Worm (Caenorhabditis elegans) whole organism, late embryonic: ENCODE results near the gene Y6G8.14.
"Not testable (repeated sequence)": the region's sequence is repeated elsewhere in the genome, so short reads cannot be mapped to it uniquely, and the experiment has no call there.

Experiments
- F13H6.1 ChIP-seq: sonication (generic microtip); optimal IDR thresholded peaks from 2 replicates; lab custom pipeline; 2016; ENCODE audit warnings: missing genetic modification characterization, missing compliant biosample characterization
- T23F11.4 ChIP-seq: fragments of 200-800 bp; sonication (Bioruptor generic); optimal IDR thresholded peaks from 2 replicates; lab custom pipeline; 2018; ENCODE audit warnings: mild to moderate bottlenecking, missing genetic modification characterization, missing compliant biosample characterization
- Y22D7AL.16 ChIP-seq: sonication (generic microtip); optimal IDR thresholded peaks from 2 replicates; lab custom pipeline; 2016; ENCODE audit warnings: missing genetic modification characterization, missing compliant biosample characterization
- ahr-1 ChIP-seq: sonication (generic microtip); optimal IDR thresholded peaks from 2 replicates; lab custom pipeline; 2016; ENCODE audit warnings: missing genetic modification characterization, missing compliant biosample characterization
- ama-1 ChIP-seq: fragments of 150-350 bp; optimal IDR thresholded peaks from 2 replicates; lab custom pipeline; 2014
- ceh-14 ChIP-seq: sonication (generic microtip); optimal IDR thresholded peaks from 2 replicates; lab custom pipeline; 2016; ENCODE audit warnings: missing genotype, missing genetic modification characterization, missing compliant biosample characterization
- ceh-24 ChIP-seq: sonication (generic microtip); optimal IDR thresholded peaks from 2 replicates; lab custom pipeline; 2016; ENCODE audit warnings: mild to moderate bottlenecking, missing genetic modification characterization, missing compliant biosample characterization
- ceh-30 ChIP-seq: fragments of 150-350 bp; optimal IDR thresholded peaks from 2 replicates; lab custom pipeline; 2014; ENCODE audit warnings: missing biosample characterization, missing genetic modification characterization
- ceh-31 ChIP-seq: sonication (generic microtip); optimal IDR thresholded peaks from 2 replicates; lab custom pipeline; 2016; ENCODE audit warnings: missing genetic modification characterization, missing compliant biosample characterization
- ceh-48 ChIP-seq: sonication (generic microtip); optimal IDR thresholded peaks from 2 replicates; lab custom pipeline; 2016; ENCODE audit warnings: missing genetic modification characterization, inconsistent platforms, missing compliant biosample characterization
- ceh-6 ChIP-seq: fragments of 200-800 bp; sonication (Bioruptor generic); optimal IDR thresholded peaks from 2 replicates; lab custom pipeline; 2018; ENCODE audit warnings: mild to moderate bottlenecking, missing genetic modification characterization, missing compliant biosample characterization
- ceh-9 ChIP-seq: sonication (generic microtip); optimal IDR thresholded peaks from 2 replicates; lab custom pipeline; 2016; ENCODE audit warnings: mild to moderate bottlenecking, missing genetic modification characterization, inconsistent platforms, missing compliant biosample characterization
- dmd-4 ChIP-seq: sonication (generic microtip); optimal IDR thresholded peaks from 2 replicates; lab custom pipeline; 2016; ENCODE audit warnings: borderline replicate concordance, missing genetic modification characterization, missing compliant biosample characterization
- dve-1 ChIP-seq: sonication (generic microtip); optimal IDR thresholded peaks from 2 replicates; lab custom pipeline; 2017; ENCODE audit warnings: antibody characterized with exemption, mild to moderate bottlenecking, missing genetic modification characterization, missing compliant biosample characterization
- ets-4 ChIP-seq: sonication (generic microtip); optimal IDR thresholded peaks from 2 replicates; lab custom pipeline; 2016; ENCODE audit warnings: missing genetic modification characterization, missing compliant biosample characterization
- fkh-6 ChIP-seq: sonication (generic microtip); optimal IDR thresholded peaks from 2 replicates; lab custom pipeline; 2016; ENCODE audit warnings: missing genetic modification characterization, missing compliant biosample characterization
- gmeb-2 ChIP-seq: sonication (generic microtip); optimal IDR thresholded peaks from 2 replicates; lab custom pipeline; 2016; ENCODE audit warnings: missing genetic modification characterization, inconsistent platforms, missing compliant biosample characterization
- hlh-13 ChIP-seq: fragments of 200-800 bp; sonication (Bioruptor generic); optimal IDR thresholded peaks from 2 replicates; lab custom pipeline; 2018; ENCODE audit warnings: mild to moderate bottlenecking, missing genetic modification characterization, missing compliant biosample characterization
- hlh-8 ChIP-seq: sonication (generic microtip); optimal IDR thresholded peaks from 2 replicates; lab custom pipeline; 2016; ENCODE audit warnings: missing genotype, missing genetic modification characterization, missing compliant biosample characterization
- lim-6 ChIP-seq: sonication (generic microtip); optimal IDR thresholded peaks from 2 replicates; lab custom pipeline; 2016; ENCODE audit warnings: missing genetic modification characterization, missing compliant biosample characterization
- lin-11 ChIP-seq: fragments of 200-800 bp; sonication (Bioruptor generic); optimal IDR thresholded peaks from 2 replicates; lab custom pipeline; 2018; ENCODE audit warnings: mild to moderate bottlenecking, missing genetic modification characterization, missing compliant biosample characterization
- nfya-1 ChIP-seq: sonication (generic microtip); optimal IDR thresholded peaks from 2 replicates; lab custom pipeline; 2017; ENCODE audit warnings: missing genetic modification characterization, mild to moderate bottlenecking, missing compliant biosample characterization, antibody characterized with exemption, moderate library complexity
- nhr-232 ChIP-seq: sonication (generic microtip); optimal IDR thresholded peaks from 2 replicates; lab custom pipeline; 2016; ENCODE audit warnings: missing genetic modification characterization, missing compliant biosample characterization
- npax-4 ChIP-seq: sonication (generic microtip); optimal IDR thresholded peaks from 2 replicates; lab custom pipeline; 2016; ENCODE audit warnings: missing genetic modification characterization, missing compliant biosample characterization
- odd-2 ChIP-seq: sonication (generic microtip); optimal IDR thresholded peaks from 2 replicates; lab custom pipeline; 2017; ENCODE audit warnings: antibody characterized with exemption, mild to moderate bottlenecking, missing genetic modification characterization, missing compliant biosample characterization
- pat-9 ChIP-seq: fragments of 200-800 bp; sonication (Bioruptor generic); optimal IDR thresholded peaks from 2 replicates; lab custom pipeline; 2018; ENCODE audit warnings: mild to moderate bottlenecking, missing genetic modification characterization, moderate library complexity, missing compliant biosample characterization
- pha-2 ChIP-seq: sonication (generic microtip); optimal IDR thresholded peaks from 2 replicates; lab custom pipeline; 2017; ENCODE audit warnings: mild to moderate bottlenecking, missing genetic modification characterization, missing compliant biosample characterization
- pros-1 ChIP-seq: fragments of 150-350 bp; optimal IDR thresholded peaks from 2 replicates; lab custom pipeline; 2014; ENCODE audit warnings: missing biosample characterization, missing genetic modification reagents, missing genetic modification characterization
- ref-2 ChIP-seq: sonication (generic microtip); optimal IDR thresholded peaks from 2 replicates; lab custom pipeline; 2016; ENCODE audit warnings: missing genetic modification characterization, missing compliant biosample characterization
- syd-9 ChIP-seq: sonication (generic microtip); optimal IDR thresholded peaks from 2 replicates; lab custom pipeline; 2016; ENCODE audit warnings: mild to moderate bottlenecking, missing genetic modification characterization, moderate library complexity, missing compliant biosample characterization
- tbx-7 ChIP-seq: sonication (generic microtip); optimal IDR thresholded peaks from 2 replicates; lab custom pipeline; 2016; ENCODE audit warnings: missing genotype, missing genetic modification characterization, missing compliant biosample characterization
- unc-3 ChIP-seq, 2 experiments: fragments of 200-800 bp in 1 of 2; sonication (Bioruptor generic) in 1 of 2; sonication (generic microtip) in 1 of 2; conservative IDR thresholded peaks in 1 of 2; optimal IDR thresholded peaks in 1 of 2; 2 replicates each; pipeline versions ENCODE4 v1.3.6 to Lab custom; 2016 to 2022; ENCODE audit warnings: missing compliant biosample characterization in 2 of 2, missing genetic modification characterization in 2 of 2, missing genetic modification reagents in 1 of 2
- unc-55 ChIP-seq: sonication (generic microtip); optimal IDR thresholded peaks from 2 replicates; lab custom pipeline; 2017; ENCODE audit warnings: missing biosample characterization, missing genetic modification reagents, missing genetic modification characterization
- unc-86 ChIP-seq: sonication (generic microtip); optimal IDR thresholded peaks from 2 replicates; lab custom pipeline; 2016; ENCODE audit warnings: missing genetic modification characterization, missing compliant biosample characterization
- ztf-16 ChIP-seq: sonication (generic microtip); optimal IDR thresholded peaks from 2 replicates; lab custom pipeline; 2017; ENCODE audit warnings: missing genetic modification characterization, missing compliant biosample characterization

Gene Y6G8.14

DNA sequence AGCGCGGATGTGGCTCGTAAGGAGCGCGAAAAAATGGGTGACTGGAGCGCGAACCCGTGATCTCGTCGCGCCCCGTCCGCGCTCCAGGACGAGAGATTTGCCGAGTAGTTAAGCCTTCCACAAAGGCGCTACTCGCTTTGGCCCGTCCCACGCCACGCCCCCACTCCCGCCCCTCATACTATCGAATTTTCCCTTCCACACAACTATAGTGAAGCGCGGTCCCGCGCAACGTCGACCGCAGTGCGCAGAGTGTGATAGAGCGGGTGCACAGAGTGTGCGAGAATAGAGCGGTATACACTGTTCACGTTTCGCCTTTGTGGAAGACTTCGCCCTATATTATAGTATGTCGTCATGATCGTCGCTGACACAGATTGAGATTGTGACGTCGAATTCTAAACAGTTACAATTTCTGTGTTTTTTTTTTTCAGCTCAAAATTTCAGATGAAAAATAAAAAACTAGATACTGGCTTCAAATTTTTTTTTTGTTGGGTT, 29.8 kb downstream of the Y6G8.14 start, which contains the start of gene fbxa-133:
Gene fbxa-133, plus strand, starts transcription at position 442 of the 492 bp plus-strand sequence.
- TF ChIP-seq ceh-6; tbx-7 (tag; lab: Kevin White, UChicago); gmeb-2 (tag; lab: Kevin White, UChicago): not testable (repeated sequence)

DNA sequence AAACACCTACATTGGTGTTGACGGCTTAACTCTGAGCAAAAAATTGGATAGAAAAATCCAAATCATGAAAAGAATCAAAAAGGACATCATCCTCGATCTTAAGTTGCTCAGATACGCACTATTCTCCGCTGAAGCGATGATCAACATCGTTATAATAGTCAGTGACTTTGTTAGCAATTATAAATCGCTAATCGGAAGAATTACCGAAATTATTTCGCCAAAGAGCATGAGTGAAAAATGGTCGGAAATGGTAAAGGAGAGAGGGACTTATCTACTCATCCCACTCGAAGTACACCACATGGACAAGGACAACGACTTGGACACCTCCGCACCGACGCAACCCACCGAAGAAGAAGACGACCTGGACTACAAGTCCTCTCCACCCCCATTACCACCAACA, 34.1 kb downstream of the Y6G8.14 start:
- TF ChIP-seq ets-4 (tag; lab: Kevin White, UChicago) (no peak), odd-2 (no peak), ahr-1 (tag; lab: Kevin White, UChicago) (no peak), ceh-30 (tag; lab: Kevin White, UChicago) (no peak), lim-6 (tag; lab: Kevin White, UChicago) (no peak), ceh-31 (tag; lab: Kevin White, UChicago) (no peak), ceh-9 (tag; lab: Kevin White, UChicago) (no peak), unc-3 (GFP tag; conservative IDR thresholded peaks at IDR 0.05; lab: Robert Waterston, UW) (no peak), unc-3 (tag; optimal IDR thresholded peaks at IDR 0.05; lab: Kevin White, UChicago) (no peak), pat-9 (no peak), hlh-8 (tag; lab: Kevin White, UChicago) (no peak), syd-9 (tag; lab: Kevin White, UChicago) (no peak), hlh-13 (GFP tag; lab: Kevin White, UChicago) (no peak), dve-1 (tag; lab: Kevin White, UChicago) (no peak), pha-2 (tag; lab: Kevin White, UChicago) (no peak), T23F11.4 (GFP tag; lab: Kevin White, UChicago) (no peak), ama-1 (lab: Kevin White, UChicago) (no peak)

- TF ChIP-seq odd-2 (no peak), ztf-16 (no peak), lin-11 (tag; lab: Kevin White, UChicago) (no peak), fkh-6 (no peak), unc-55 (GFP tag; lab: Kevin White, UChicago) (no peak), ceh-14 (tag; lab: Kevin White, UChicago) (no peak), unc-86 (tag; lab: Kevin White, UChicago) (no peak), ceh-31 (tag; lab: Kevin White, UChicago) (no peak), ets-4 (tag; lab: Kevin White, UChicago) (no peak), npax-4 (no peak), Y22D7AL.16 (tag; lab: Kevin White, UChicago) (no peak), F13H6.1 (tag; lab: Kevin White, UChicago) (no peak), ceh-48 (tag; lab: Kevin White, UChicago) (no peak), pros-1 (no peak), gmeb-2 (tag; lab: Kevin White, UChicago) (no peak), T23F11.4 (GFP tag; lab: Kevin White, UChicago) (no peak), ceh-24 (no peak)
These were observed 47.3 kb downstream of the Y6G8.14 start, which contains the start of gene C38D9.2 for ce11 chrV:17566850-17567249. Gene C38D9.2, plus strand, starts transcription at chrV:17567150.

DNA sequence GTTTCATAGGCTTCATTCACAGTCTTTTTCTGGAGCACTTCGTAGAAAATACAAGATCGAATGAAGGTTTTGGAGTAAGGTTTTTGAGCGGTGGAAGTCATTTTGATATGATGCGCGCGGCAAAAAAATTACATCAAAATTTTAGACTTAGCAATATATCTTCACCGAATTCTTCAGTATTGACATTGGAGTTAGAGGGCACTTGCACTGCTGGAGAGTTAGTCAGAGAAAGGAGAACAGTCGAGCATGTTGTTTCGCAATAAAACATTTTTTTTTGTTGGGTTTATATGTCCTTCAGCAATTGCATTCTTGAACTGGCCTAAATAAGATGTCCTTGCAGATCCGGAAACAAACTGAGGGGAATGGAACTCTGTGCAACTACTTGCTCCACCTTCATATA, 48.2 kb downstream of the Y6G8.14 start, which contains the start of gene fbxa-171:
Gene fbxa-171, minus strand, starts transcription at position 101 of the 400 bp plus-strand sequence.
- no peak for TF ChIP-seq T23F11.4 (GFP tag; lab: Kevin White, UChicago)
- no peak for TF ChIP-seq lim-6 (tag; lab: Kevin White, UChicago)
- no peak for TF ChIP-seq nfya-1 (tag; lab: Kevin White, UChicago)
- no peak for TF ChIP-seq dmd-4 (tag; lab: Kevin White, UChicago)
- TF ChIP-seq F13H6.1 (tag; lab: Kevin White, UChicago) = no peak
- TF ChIP-seq ref-2 (tag; lab: Kevin White, UChicago) = no peak
- no peak for TF ChIP-seq nhr-232 (tag; lab: Kevin White, UChicago)
- no peak for TF ChIP-seq pros-1
